Worm (Caenorhabditis elegans): ENCODE measurements around the gene H12C20.7.

Gene H12C20.7

DNA sequence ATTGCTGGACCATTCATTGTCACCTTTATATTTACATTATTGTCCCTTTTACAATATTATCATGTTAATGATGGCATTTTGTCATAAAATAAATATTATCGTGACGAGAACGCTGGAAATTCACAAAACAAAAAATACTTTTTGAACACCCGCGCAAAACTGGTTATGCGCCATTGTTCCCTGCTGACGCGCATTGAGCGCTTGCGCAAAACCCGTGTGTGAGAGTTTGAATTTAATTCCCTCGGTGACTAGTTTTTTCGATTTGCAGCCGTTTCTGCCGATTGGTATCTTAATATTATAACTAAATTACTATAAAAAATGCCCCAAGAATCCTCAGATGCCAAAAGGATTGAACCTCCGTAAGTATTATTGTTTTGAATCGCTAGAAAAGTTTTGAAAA is 51.3 kb downstream of the H12C20.7 start, which contains the start of gene pafo-1 (continued):
- TF ChIP-seq lin-14 (GFP tag; optimal IDR thresholded peaks at IDR 0.05) (peak; percentile 84), mab-9 (GFP tag; IDR thresholded peaks at IDR 0.05) (peak; percentile 67), elt-3 (tag; optimal IDR thresholded peaks at IDR 0.05) (peak in 2 of 6 experiments; percentile 79 to 80), nhr-71 (tag; optimal IDR thresholded peaks at IDR 0.05) (peak; percentile 95), ceh-88 (GFP tag; IDR thresholded peaks at IDR 0.05) (peak; percentile 20; the same call in 1 of the 2 replicates), fkh-8 (tag; optimal IDR thresholded peaks at IDR 0.05) (peak; percentile 79), elt-2 (tag; optimal IDR thresholded peaks at IDR 0.05) (peak; percentile 75), skn-1 (tag; optimal IDR thresholded peaks at IDR 0.05) (peak; percentile 92), C16A3.4 (tag; optimal IDR thresholded peaks at IDR 0.05) (peak; percentile 82), jun-1 (tag; optimal IDR thresholded peaks at IDR 0.05) (peak; percentile 88), tlp-1 (tag; optimal IDR thresholded peaks at IDR 0.05) (no peak), nhr-20 (tag; optimal IDR thresholded peaks at IDR 0.05) (peak; percentile 92), sox-4 (tag; optimal IDR thresholded peaks at IDR 0.05) (peak; percentile 81), unc-86 (tag; optimal IDR thresholded peaks at IDR 0.05) (peak; percentile 89), C34B4.2 (tag; optimal IDR thresholded peaks at IDR 0.05) (peak; percentile 5), zip-4 (GFP tag; optimal IDR thresholded peaks at IDR 0.05) (peak; percentile 80), Y116A8C.19 (tag; optimal IDR thresholded peaks at IDR 0.05; ENCODE audit: borderline replicate concordance) (no peak), vab-15 (tag; optimal IDR thresholded peaks at IDR 0.05) (no peak), snpc-4 (tag; optimal IDR thresholded peaks at IDR 0.05) (peak; percentile 83), alr-1 (tag; optimal IDR thresholded peaks at IDR 0.05; ENCODE audit: borderline replicate concordance) (no peak), dpl-1 (GFP tag; optimal IDR thresholded peaks at IDR 0.05) (peak; percentile 99), fkh-10 (GFP tag; optimal IDR thresholded peaks at IDR 0.05) (peak; percentile 71), lin-15B (tag; optimal IDR thresholded peaks at IDR 0.05) (peak; percentile 79), ces-1 (GFP tag; optimal IDR thresholded peaks at IDR 0.05) (no peak), unc-130 (tag; optimal IDR thresholded peaks at IDR 0.05) (peak; percentile 91), ztf-4 (tag; optimal IDR thresholded peaks at IDR 0.05) (peak; percentile 49), efl-1 (optimal IDR thresholded peaks at IDR 0.05) (peak; percentile 98 to 99), efl-1 (GFP tag; optimal IDR thresholded peaks at IDR 0.05 in 1 of 2) (peak; percentile 99 to 100), hlh-17 (GFP tag; optimal IDR thresholded peaks at IDR 0.05; ENCODE audit: borderline replicate concordance) (no peak), ceh-90 (tag; optimal IDR thresholded peaks at IDR 0.05) (peak; percentile 36), nhr-85 (tag) (peak; percentile 97)

Data from whole organism, L1 larva.